Fruit fly (Drosophila melanogaster): ENCODE measurements around the gene Nepl8.

Gene Nepl8

DNA sequence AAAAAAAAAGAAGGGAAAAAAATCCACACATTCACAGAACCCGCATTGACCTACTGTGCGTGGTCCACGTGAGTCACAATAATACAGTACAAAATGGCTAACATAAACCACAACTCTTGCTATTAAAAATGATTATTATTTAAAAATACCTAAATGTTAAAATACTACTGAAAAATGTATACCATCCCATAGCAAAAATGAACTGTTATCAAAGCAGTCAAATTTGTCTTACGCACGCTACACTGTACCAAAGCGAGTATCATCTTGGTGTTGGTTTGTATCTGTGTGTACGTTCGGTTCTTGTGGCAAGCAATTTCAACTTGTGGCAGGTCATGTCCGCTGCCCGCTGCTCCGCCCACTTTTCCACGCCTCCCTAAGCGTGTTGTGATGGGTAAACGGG is 12.5 kb downstream of the Nepl8 start (continued):
- TF ChIP-seq lilli (GFP tag; optimal IDR thresholded peaks at IDR 0.05) (peak; percentile 91), luna (GFP tag; optimal IDR thresholded peaks at IDR 0.05) (peak; percentile 7), gro (GFP tag; optimal IDR thresholded peaks at IDR 0.05) (peak; percentile 76), schlank (tag; optimal IDR thresholded peaks at IDR 0.05) (peak; percentile 83), CG3163 (GFP tag; optimal IDR thresholded peaks at IDR 0.05) (peak; percentile 32), ewg (GFP tag; optimal IDR thresholded peaks at IDR 0.05) (peak; percentile 83), p53 (GFP tag; optimal IDR thresholded peaks at IDR 0.05) (peak; percentile 52), CG4404 (GFP tag; IDR thresholded peaks at IDR 0.05) (peak; percentile 93), CG17359 (tag; optimal IDR thresholded peaks at IDR 0.05) (peak; percentile 89), Aef1 (GFP tag; IDR thresholded peaks at IDR 0.05) (peak; percentile 88), ind (GFP tag; optimal IDR thresholded peaks at IDR 0.05) (peak; percentile 85), CG15073 (GFP tag; optimal IDR thresholded peaks at IDR 0.05) (peak; percentile 74), tll (GFP tag; optimal IDR thresholded peaks at IDR 0.05) (peak in 1 of 2 experiments; percentile 57), Atf3 (GFP tag; optimal IDR thresholded peaks at IDR 0.05) (peak; percentile 66), CG1602 (GFP tag; optimal IDR thresholded peaks at IDR 0.05) (peak; percentile 84), Hand (GFP tag; optimal IDR thresholded peaks at IDR 0.05) (peak; percentile 84), croc (GFP tag; conservative IDR thresholded peaks at IDR 0.05) (peak; percentile 90), Hey (tag; optimal IDR thresholded peaks at IDR 0.05) (peak; percentile 35), CG30020 (tag; optimal IDR thresholded peaks at IDR 0.05) (peak; percentile 59), CG32767 (GFP tag; IDR thresholded peaks at IDR 0.05) (peak; percentile 88), Camta (GFP tag; optimal IDR thresholded peaks at IDR 0.05) (peak; percentile 74), nerfin-2 (GFP tag; IDR thresholded peaks at IDR 0.05; ENCODE audit: partially characterized antibody) (0 out of 2 replicates have a peak, but pooled peaks have one; percentile 36), repo (GFP tag; optimal IDR thresholded peaks at IDR 0.05) (peak; percentile 25), HmgD (GFP tag; optimal IDR thresholded peaks at IDR 0.05) (peak; percentile 16), lab (GFP tag; optimal IDR thresholded peaks at IDR 0.05) (peak; percentile 89), CG12391 (tag; optimal IDR thresholded peaks at IDR 0.05) (peak; percentile 93), pzg (GFP tag; optimal IDR thresholded peaks at IDR 0.05) (peak; percentile 6), ara (GFP tag; IDR thresholded peaks at IDR 0.05) (peak; percentile 97), CG11093 (GFP tag; IDR thresholded peaks at IDR 0.05) (peak; percentile 93), grn (GFP tag; optimal IDR thresholded peaks at IDR 0.05) (peak; percentile 19), CG4282 (GFP tag; optimal IDR thresholded peaks at IDR 0.05) (peak; percentile 37), CG7987 (GFP tag; optimal IDR thresholded peaks at IDR 0.05) (peak; percentile 72), CG17361 (GFP tag; IDR thresholded peaks at IDR 0.05) (peak; percentile 80), CG2120 (GFP tag; optimal IDR thresholded peaks at IDR 0.05) (peak; percentile 86), Spps (tag; optimal IDR thresholded peaks at IDR 0.05) (peak; percentile 77), CG16779 (GFP tag; IDR thresholded peaks at IDR 0.05) (peak; percentile 70), toy (GFP tag; IDR thresholded peaks at IDR 0.05) (peak; percentile 71), chn (GFP tag; optimal IDR thresholded peaks at IDR 0.05) (peak; percentile 80), salm (tag; optimal IDR thresholded peaks at IDR 0.05) (peak; percentile 89), CG12236 (GFP tag; optimal IDR thresholded peaks at IDR 0.05) (peak; percentile 65), Neu2 (GFP tag; optimal IDR thresholded peaks at IDR 0.05; ENCODE audit: borderline replicate concordance) (no peak), CG7745 (tag; optimal IDR thresholded peaks at IDR 0.05) (no peak), CG3995 (GFP tag; optimal IDR thresholded peaks at IDR 0.05) (no peak), CG4617 (GFP tag; optimal IDR thresholded peaks at IDR 0.05; ENCODE audit: borderline replicate concordance) (peak; percentile 64), CG2875 (GFP tag; optimal IDR thresholded peaks at IDR 0.05) (peak; percentile 83), CG10274 (GFP tag; optimal IDR thresholded peaks at IDR 0.05) (peak; percentile 39), CG14014 (GFP tag; IDR thresholded peaks at IDR 0.05) (peak; percentile 93), CG31388 (GFP tag; optimal IDR thresholded peaks at IDR 0.05) (peak; percentile 70), Antp (GFP tag; optimal IDR thresholded peaks at IDR 0.05) (peak; percentile 93), wdn (GFP tag; IDR thresholded peaks at IDR 0.05) (peak; percentile 60; the same call in 1 of the 2 replicates), run (tag; optimal IDR thresholded peaks at IDR 0.05) (peak; percentile 83)

Measured in whole organism, embryonic.